Worm (Caenorhabditis elegans) whole organism, late embryonic: ENCODE results near the gene rrp-8.

Source experiments
- F13H6.1 ChIP-seq: sonication (generic microtip); optimal IDR thresholded peaks from 2 replicates; lab custom pipeline; 2016; ENCODE audit warnings: missing genetic modification characterization, missing compliant biosample characterization
- ceh-6 ChIP-seq: fragments of 200-800 bp; sonication (Bioruptor generic); optimal IDR thresholded peaks from 2 replicates; lab custom pipeline; 2018; ENCODE audit warnings: mild to moderate bottlenecking, missing genetic modification characterization, missing compliant biosample characterization
- che-1 ChIP-seq: sonication (generic microtip); optimal IDR thresholded peaks from 2 replicates; lab custom pipeline; 2016; ENCODE audit warnings: mild to moderate bottlenecking, missing genetic modification characterization, missing compliant biosample characterization
- dve-1 ChIP-seq: sonication (generic microtip); optimal IDR thresholded peaks from 2 replicates; lab custom pipeline; 2017; ENCODE audit warnings: antibody characterized with exemption, mild to moderate bottlenecking, missing genetic modification characterization, missing compliant biosample characterization
- fax-1 ChIP-seq: sonication (generic microtip); optimal IDR thresholded peaks from 2 replicates; lab custom pipeline; 2016; ENCODE audit warnings: missing genotype, missing genetic modification characterization, missing compliant biosample characterization
- lim-6 ChIP-seq: sonication (generic microtip); optimal IDR thresholded peaks from 2 replicates; lab custom pipeline; 2016; ENCODE audit warnings: missing genetic modification characterization, missing compliant biosample characterization
- nfya-1 ChIP-seq: sonication (generic microtip); optimal IDR thresholded peaks from 2 replicates; lab custom pipeline; 2017; ENCODE audit warnings: missing genetic modification characterization, mild to moderate bottlenecking, missing compliant biosample characterization, antibody characterized with exemption, moderate library complexity
- pag-3 ChIP-seq: sonication (generic microtip); optimal IDR thresholded peaks from 2 replicates; lab custom pipeline; 2016; ENCODE audit warnings: missing compliant biosample characterization, missing genetic modification characterization, borderline replicate concordance
- pha-4 ChIP-seq: fragments of 150-350 bp; optimal IDR thresholded peaks from 2 replicates; lab custom pipeline; 2018; ENCODE audit warnings: missing biosample characterization, missing genetic modification reagents, missing genetic modification characterization
- pqm-1 ChIP-seq: sonication (generic microtip); optimal IDR thresholded peaks from 2 replicates; lab custom pipeline; 2016; ENCODE audit warnings: missing genetic modification characterization, missing compliant biosample characterization
- pros-1 ChIP-seq: fragments of 150-350 bp; optimal IDR thresholded peaks from 2 replicates; lab custom pipeline; 2014; ENCODE audit warnings: missing biosample characterization, missing genetic modification reagents, missing genetic modification characterization
- unc-55 ChIP-seq: sonication (generic microtip); optimal IDR thresholded peaks from 2 replicates; lab custom pipeline; 2017; ENCODE audit warnings: missing biosample characterization, missing genetic modification reagents, missing genetic modification characterization

DNA sequence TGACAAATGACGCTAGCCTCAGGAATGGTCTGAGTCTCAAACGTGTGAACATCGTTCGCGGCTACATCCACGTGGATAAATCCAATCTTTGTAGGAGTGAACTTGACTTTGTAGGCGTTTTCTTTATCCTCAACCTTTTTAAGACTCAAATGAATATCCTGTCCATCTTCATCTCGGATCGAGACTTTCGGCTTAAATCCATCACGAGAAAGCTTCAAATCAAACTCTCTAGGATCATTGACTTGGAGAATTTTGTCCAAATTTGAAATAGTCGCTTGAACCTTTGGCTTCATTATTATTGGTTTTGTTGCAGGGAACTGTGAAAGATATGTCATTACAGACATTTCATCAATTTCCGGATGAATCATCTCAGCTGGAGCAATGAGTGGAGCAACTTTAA is 22.4 kb upstream of the rrp-8 start:
- no peak for TF ChIP-seq F13H6.1 (tag; lab: Kevin White, UChicago)
- TF ChIP-seq pros-1 (tag; lab: Kevin White, UChicago), result no peak
- TF ChIP-seq unc-55 (GFP tag; lab: Kevin White, UChicago), result no peak
- no peak for TF ChIP-seq pag-3
- no peak for TF ChIP-seq nfya-1 (tag; lab: Kevin White, UChicago)
- TF ChIP-seq che-1 (tag; lab: Kevin White, UChicago), result no peak
- TF ChIP-seq dve-1 (tag; lab: Kevin White, UChicago), result no peak
- TF ChIP-seq ceh-6 (GFP tag; lab: Kevin White, UChicago), result no peak
- no peak for TF ChIP-seq pqm-1 (tag; lab: Kevin White, UChicago)
- no peak for TF ChIP-seq fax-1 (tag; lab: Kevin White, UChicago)
- TF ChIP-seq lim-6 (tag; lab: Kevin White, UChicago), result no peak
- no peak for TF ChIP-seq pha-4
